Fruit fly (Drosophila melanogaster) whole organism, prepupa: Measurements from ENCODE around the gene Sap30.

Experiments used
- Blimp-1 ChIP-seq: fragments of 200-800 bp; sonication (Bioruptor generic); optimal IDR thresholded peaks from 3 replicates; lab custom pipeline; 2017; ENCODE audit warnings: missing biosample characterization, missing genetic modification characterization, mild to moderate bottlenecking, moderate library complexity, missing genetic modification reagents
- CG10631 ChIP-seq: fragments of 200-800 bp; sonication (Bioruptor generic); optimal IDR thresholded peaks from 2 replicates; lab custom pipeline; 2016; ENCODE audit warnings: missing biosample characterization, missing genetic modification characterization
- CG10669 ChIP-seq: fragments of 200-800 bp; sonication (Bioruptor generic); optimal IDR thresholded peaks from 3 replicates; lab custom pipeline; 2018; ENCODE audit warnings: missing biosample characterization, mild to moderate bottlenecking, missing genetic modification characterization, moderate library complexity
- CG11902 ChIP-seq: fragments of 200-800 bp; sonication (Bioruptor generic); optimal IDR thresholded peaks from 3 replicates; lab custom pipeline; 2016; ENCODE audit warnings: missing biosample characterization, missing genetic modification characterization
- CG15336 ChIP-seq: fragments of 200-800 bp; sonication (Bioruptor generic); IDR thresholded peaks from 2 replicates; pipeline ENCODE4 v1.3.6; 2022; ENCODE audit warnings: missing biosample characterization, missing genetic modification characterization
- CG1621 ChIP-seq: fragments of 200-800 bp; sonication (Bioruptor generic); optimal IDR thresholded peaks from 3 replicates; lab custom pipeline; 2018; ENCODE audit warnings: missing biosample characterization, mild to moderate bottlenecking, missing genetic modification characterization
- CG16779 ChIP-seq: fragments of 200-800 bp; sonication (Bioruptor generic); optimal IDR thresholded peaks from 3 replicates; lab custom pipeline; 2017; ENCODE audit warnings: missing biosample characterization, mild to moderate bottlenecking, missing genetic modification characterization
- CG3032 ChIP-seq: fragments of 200-800 bp; optimal IDR thresholded peaks from 2 replicates; lab custom pipeline; 2019; ENCODE audit warnings: missing biosample characterization, mild to moderate bottlenecking, missing genetic modification characterization, moderate library complexity
- CG31627 ChIP-seq: fragments of 200-800 bp; sonication (Bioruptor generic); optimal IDR thresholded peaks from 3 replicates; lab custom pipeline; 2016; ENCODE audit warnings: missing biosample characterization, missing genetic modification characterization
- CG32006 ChIP-seq: fragments of 200-800 bp; sonication (Bioruptor generic); optimal IDR thresholded peaks from 3 replicates; lab custom pipeline; 2017; ENCODE audit warnings: missing biosample characterization, mild to moderate bottlenecking, missing genetic modification characterization
- CG34406 ChIP-seq: fragments of 200-800 bp; sonication (Bioruptor generic); optimal IDR thresholded peaks from 3 replicates; lab custom pipeline; 2016; ENCODE audit warnings: missing biosample characterization, missing genetic modification characterization
- CG3919 ChIP-seq: fragments of 200-800 bp; sonication (Bioruptor generic); optimal IDR thresholded peaks from 3 replicates; lab custom pipeline; 2016; ENCODE audit warnings: missing biosample characterization, missing genetic modification characterization
- CG4318 ChIP-seq: fragments of 200-800 bp; sonication (Bioruptor generic); optimal IDR thresholded peaks from 3 replicates; lab custom pipeline; 2017; ENCODE audit warnings: missing biosample characterization, mild to moderate bottlenecking, missing genetic modification characterization
- CG6163 ChIP-seq: fragments of 200-800 bp; sonication (Bioruptor generic); IDR thresholded peaks from 3 replicates; pipeline ENCODE4 v1.3.6; 2022; ENCODE audit warnings: missing biosample characterization, missing genetic modification characterization
- CG6276 ChIP-seq: fragments of 200-800 bp; sonication (Bioruptor generic); optimal IDR thresholded peaks from 2 replicates; lab custom pipeline; 2017; ENCODE audit warnings: missing biosample characterization, mild to moderate bottlenecking, missing genetic modification characterization
- CG6792 ChIP-seq: fragments of 200-800 bp; sonication (Bioruptor generic); optimal IDR thresholded peaks from 3 replicates; lab custom pipeline; 2016; ENCODE audit warnings: missing biosample characterization, missing genetic modification characterization
- CG8119 ChIP-seq: fragments of 200-800 bp; sonication (Bioruptor generic); IDR thresholded peaks from 3 replicates; pipeline ENCODE4 v1.3.6; 2022; ENCODE audit warnings: missing biosample characterization, missing genetic modification characterization
- CG9139 ChIP-seq: fragments of 200-800 bp; sonication (Bioruptor generic); optimal IDR thresholded peaks from 3 replicates; lab custom pipeline; 2017; ENCODE audit warnings: missing biosample characterization, mild to moderate bottlenecking, missing genetic modification characterization
- Eip75B ChIP-seq: fragments of 200-800 bp; sonication (Bioruptor generic); optimal IDR thresholded peaks from 3 replicates; lab custom pipeline; 2016; ENCODE audit warnings: missing biosample characterization, missing genetic modification characterization
- Eip78C ChIP-seq: fragments of 200-800 bp; sonication (Bioruptor generic); peaks from one replicate; lab custom pipeline; 2016; ENCODE audit warnings: missing biosample characterization, missing genetic modification characterization
- Ets21C ChIP-seq: fragments of 200-800 bp; sonication (Bioruptor generic); optimal IDR thresholded peaks from 3 replicates; lab custom pipeline; 2016; ENCODE audit warnings: missing biosample characterization, missing genetic modification characterization
- Ets96B ChIP-seq: fragments of 200-800 bp; optimal IDR thresholded peaks from 2 replicates; lab custom pipeline; 2019; ENCODE audit warnings: missing biosample characterization, mild to moderate bottlenecking, missing genetic modification characterization, moderate library complexity
- Hr38 ChIP-seq: sonication (Bioruptor generic); optimal IDR thresholded peaks from 2 replicates; lab custom pipeline; 2016; ENCODE audit warnings: missing biosample characterization, missing genetic modification characterization
- Hr39 ChIP-seq: fragments of 200-800 bp; sonication (Bioruptor generic); optimal IDR thresholded peaks from 2 replicates; lab custom pipeline; 2016; ENCODE audit warnings: missing biosample characterization, missing genetic modification characterization
- Hr4 ChIP-seq: fragments of 200-800 bp; sonication (Bioruptor generic); optimal IDR thresholded peaks from 3 replicates; lab custom pipeline; 2016; ENCODE audit warnings: missing biosample characterization, missing genetic modification characterization
- Met ChIP-seq: fragments of 200-800 bp; sonication (Bioruptor generic); optimal IDR thresholded peaks from 3 replicates; lab custom pipeline; 2016; ENCODE audit warnings: missing biosample characterization, missing genetic modification characterization
- OdsH ChIP-seq: fragments of 200-800 bp; sonication (Bioruptor generic); optimal IDR thresholded peaks from 3 replicates; lab custom pipeline; 2016; ENCODE audit warnings: missing biosample characterization, missing genetic modification characterization
- Smox ChIP-seq: fragments of 200-800 bp; sonication (Bioruptor generic); optimal IDR thresholded peaks from 3 replicates; lab custom pipeline; 2016; ENCODE audit warnings: missing biosample characterization, missing genetic modification characterization
- Sox102F ChIP-seq: fragments of 200-800 bp; sonication (Bioruptor generic); optimal IDR thresholded peaks from 2 replicates; lab custom pipeline; 2016; ENCODE audit warnings: missing biosample characterization, mild to moderate bottlenecking, missing genetic modification characterization
- Sox14 ChIP-seq: fragments of 200-800 bp; sonication (Bioruptor generic); optimal IDR thresholded peaks from 3 replicates; lab custom pipeline; 2016; ENCODE audit warnings: missing biosample characterization, missing genetic modification characterization
- acj6 ChIP-seq: fragments of 200-800 bp; sonication (Bioruptor generic); optimal IDR thresholded peaks from 3 replicates; lab custom pipeline; 2016; ENCODE audit warnings: missing biosample characterization, missing genetic modification characterization
- cyc ChIP-seq: fragments of 200-800 bp; sonication (Bioruptor generic); optimal IDR thresholded peaks from 3 replicates; lab custom pipeline; 2016; ENCODE audit warnings: missing biosample characterization, missing genetic modification characterization
- eg ChIP-seq: fragments of 200-800 bp; sonication (Bioruptor generic); IDR thresholded peaks from 3 replicates; pipeline ENCODE4 v1.3.6; 2022; ENCODE audit warnings: missing biosample characterization, missing genetic modification characterization
- esn ChIP-seq: fragments of 200-800 bp; sonication (Bioruptor generic); optimal IDR thresholded peaks from 2 replicates; lab custom pipeline; 2016; ENCODE audit warnings: missing biosample characterization, mild to moderate bottlenecking, missing genetic modification characterization, moderate library complexity
- fd59A ChIP-seq: fragments of 200-800 bp; sonication (Bioruptor generic); optimal IDR thresholded peaks from 2 replicates; lab custom pipeline; 2017; ENCODE audit warnings: missing biosample characterization, mild to moderate bottlenecking, missing genetic modification characterization, missing genetic modification reagents
- fkh ChIP-seq: fragments of 200-800 bp; sonication (Bioruptor generic); optimal IDR thresholded peaks from 3 replicates; lab custom pipeline; 2017; ENCODE audit warnings: missing biosample characterization, mild to moderate bottlenecking, missing genetic modification characterization, moderate library complexity
- lz ChIP-seq: fragments of 200-800 bp; sonication (Bioruptor generic); optimal IDR thresholded peaks from 3 replicates; lab custom pipeline; 2016; ENCODE audit warnings: missing biosample characterization, missing genetic modification characterization
- net ChIP-seq: fragments of 200-800 bp; sonication (Bioruptor generic); optimal IDR thresholded peaks from 3 replicates; lab custom pipeline; 2016; ENCODE audit warnings: missing biosample characterization, missing genetic modification characterization
- pdm3 ChIP-seq: fragments of 200-800 bp; sonication (Bioruptor generic); optimal IDR thresholded peaks from 3 replicates; lab custom pipeline; 2016; ENCODE audit warnings: missing biosample characterization, missing genetic modification characterization
- spab ChIP-seq: fragments of 200-800 bp; sonication (Bioruptor generic); optimal IDR thresholded peaks from 2 replicates; lab custom pipeline; 2017; ENCODE audit warnings: missing biosample characterization, mild to moderate bottlenecking, missing genetic modification characterization, missing genetic modification reagents
- ss ChIP-seq, 2 experiments: fragments of 200-800 bp; sonication (Bioruptor generic); optimal IDR thresholded peaks; 2 replicates in 1 of 2; 3 replicates in 1 of 2; lab custom pipeline; 2017 to 2018; ENCODE audit warnings: mild to moderate bottlenecking in 2 of 2, missing biosample characterization in 2 of 2, missing genetic modification characterization in 2 of 2, moderate library complexity in 1 of 2
- svp ChIP-seq: fragments of 200-800 bp; sonication (Bioruptor generic); peaks from one replicate; lab custom pipeline; 2016; ENCODE audit warnings: missing biosample characterization, missing genetic modification characterization
- topi ChIP-seq: fragments of 200-800 bp; sonication (Bioruptor generic); optimal IDR thresholded peaks from 3 replicates; lab custom pipeline; 2016; ENCODE audit warnings: missing biosample characterization, missing genetic modification characterization

Sap30 gene

DNA sequence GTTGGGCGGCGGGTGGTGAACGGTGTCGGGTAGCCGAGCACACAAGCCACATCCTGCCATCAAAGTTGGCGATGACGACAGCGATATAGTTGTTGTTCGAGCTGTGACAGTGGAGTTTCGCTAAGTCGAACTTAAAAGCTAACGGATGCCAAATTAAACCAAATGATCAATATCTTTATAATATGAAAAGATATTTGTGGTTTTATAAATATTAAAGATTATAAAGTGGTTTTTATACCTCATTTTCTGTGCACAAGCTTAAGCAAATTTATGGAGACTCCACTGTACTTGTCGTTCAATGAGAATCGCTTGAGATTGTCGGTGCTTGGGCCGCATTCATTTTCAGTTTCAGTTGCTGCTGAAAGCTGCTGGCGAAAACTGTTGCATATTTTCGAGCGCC, 35.0 kb downstream of the Sap30 start (continued):
- TF ChIP-seq Ets21C (GFP tag; lab: Kevin White, UChicago) (peak; percentile 44), CG8119 (GFP tag; lab: Robert Waterston, UW) (peak; percentile 94), fkh (GFP tag; lab: Kevin White, UChicago) (no peak), CG6276 (GFP tag; lab: Kevin White, UChicago) (peak; percentile 84), Blimp-1 (GFP tag; lab: Kevin White, UChicago) (no peak), net (GFP tag; lab: Kevin White, UChicago) (peak; percentile 72), CG4318 (GFP tag; lab: Kevin White, UChicago) (peak; percentile 62), Hr39 (GFP tag; lab: Kevin White, UChicago) (peak; percentile 44), ss (GFP tag; optimal IDR thresholded peaks at IDR 0.05; lab: Kevin White, UChicago) (peak; percentile 52 to 73), Ets96B (tag; lab: Kevin White, UChicago) (peak; percentile 67), CG31627 (GFP tag; lab: Kevin White, UChicago) (peak; percentile 49), CG6163 (GFP tag; lab: Robert Waterston, UW) (peak; percentile 89), eg (GFP tag; lab: Robert Waterston, UW) (peak; percentile 93), topi (GFP tag; lab: Kevin White, UChicago) (peak; percentile 52), fd59A (GFP tag; lab: Kevin White, UChicago) (peak; percentile 68), CG9139 (GFP tag; lab: Kevin White, UChicago) (peak; percentile 44), CG11902 (GFP tag; lab: Kevin White, UChicago) (peak; percentile 33), OdsH (GFP tag; lab: Kevin White, UChicago) (peak; percentile 81), cyc (GFP tag; lab: Kevin White, UChicago) (peak; percentile 39), CG10631 (peak; percentile 71), CG15336 (peak; percentile 93), CG6792 (peak; percentile 78), CG1621 (tag; lab: Kevin White, UChicago) (peak; percentile 64), CG3919 (GFP tag; lab: Kevin White, UChicago) (peak; percentile 72), Hr38 (GFP tag; lab: Kevin White, UChicago) (no peak)
- TF ChIP-seq, all 60 proteins: peak for 53

- TF ChIP-seq OdsH (GFP tag; lab: Kevin White, UChicago) (peak; percentile 33), Eip78C (peak; percentile 65), spab (GFP tag; lab: Kevin White, UChicago) (no peak), Smox (GFP tag; lab: Kevin White, UChicago) (peak; percentile 35), svp (GFP tag; lab: Kevin White, UChicago) (peak; percentile 65), CG6792 (no peak), CG10631 (peak; percentile 21), fkh (GFP tag; lab: Kevin White, UChicago) (no peak), CG4318 (GFP tag; lab: Kevin White, UChicago) (no peak), topi (GFP tag; lab: Kevin White, UChicago) (peak; percentile 19), CG10669 (GFP tag; lab: Kevin White, UChicago) (peak; percentile 12), Sox102F (GFP tag; lab: Kevin White, UChicago) (no peak), Hr38 (GFP tag; lab: Kevin White, UChicago) (no peak), Eip75B (GFP tag; lab: Kevin White, UChicago) (peak; percentile 8), lz (GFP tag; lab: Kevin White, UChicago) (no peak), CG15336 (0 out of 2 replicates have a peak, but pooled peaks have one; percentile 22), Hr4 (GFP tag; lab: Kevin White, UChicago) (peak; percentile 37), Ets96B (tag; lab: Kevin White, UChicago) (peak; percentile 37), CG16779 (tag; lab: Kevin White, UChicago) (no peak), esn (peak; percentile 47), acj6 (GFP tag; lab: Kevin White, UChicago) (peak; percentile 27), CG3032 (peak; percentile 36), Sox14 (GFP tag; lab: Kevin White, UChicago) (peak; percentile 14), CG34406 (GFP tag; lab: Kevin White, UChicago) (peak; percentile 26), pdm3 (peak; percentile 53), CG6163 (GFP tag; lab: Robert Waterston, UW) (no peak), CG32006 (GFP tag; lab: Kevin White, UChicago) (peak; percentile 39), Met (GFP tag; lab: Kevin White, UChicago) (peak; percentile 43), Hr39 (GFP tag; lab: Kevin White, UChicago) (peak; percentile 5), net (GFP tag; lab: Kevin White, UChicago) (peak; percentile 9)
These were observed 42.5 kb downstream of the Sap30 start for dm6 chrX:16829439-16830028.
